Worm (Caenorhabditis elegans) whole organism, midembryonic: ENCODE results near the gene twk-11.

ENCODE experiments used
- T22C8.4 ChIP-seq: fragments of 200-800 bp; sonication (Bioruptor generic); IDR thresholded peaks from 2 replicates; pipeline ENCODE4 v1.3.6; 2022; ENCODE audit warnings: missing genetic modification characterization, missing compliant biosample characterization
- cog-1 ChIP-seq: sonication (generic microtip); optimal IDR thresholded peaks from 2 replicates; lab custom pipeline; 2016; ENCODE audit warnings: missing genetic modification characterization, missing compliant biosample characterization
- flt-1 ChIP-seq: fragments of 200-800 bp; sonication (Bioruptor generic); IDR thresholded peaks from 2 replicates; pipeline ENCODE4 v1.3.6; 2022; ENCODE audit warnings: missing genetic modification characterization, missing compliant biosample characterization
- klf-2 ChIP-seq: fragments of 200-800 bp; sonication (Bioruptor generic); conservative IDR thresholded peaks from 2 replicates; pipeline ENCODE4 v1.3.6; 2022; ENCODE audit warnings: missing genetic modification reagents, missing genetic modification characterization, missing compliant biosample characterization
- med-1 ChIP-seq: sonication (generic microtip); optimal IDR thresholded peaks from 2 replicates; lab custom pipeline; 2017; ENCODE audit warnings: missing genetic modification characterization, mild to moderate bottlenecking, missing compliant biosample characterization, antibody characterized with exemption, missing genetic modification reagents; ENCODE audit not compliant: insufficient read depth
- ref-1 ChIP-seq: fragments of 200-800 bp; sonication (Bioruptor generic); conservative IDR thresholded peaks from 2 replicates; pipeline ENCODE4 v1.3.6; 2022; ENCODE audit warnings: missing genetic modification reagents, missing genetic modification characterization, missing compliant biosample characterization
- tab-1 ChIP-seq: fragments of 200-800 bp; sonication (Bioruptor generic); IDR thresholded peaks from 2 replicates; pipeline ENCODE4 v1.3.6; 2022; ENCODE audit warnings: missing genetic modification characterization, missing compliant biosample characterization
- ztf-23 ChIP-seq: fragments of 200-800 bp; sonication (Bioruptor generic); IDR thresholded peaks from 2 replicates; pipeline ENCODE4 v1.3.6; 2022; ENCODE audit warnings: missing genetic modification reagents, missing genetic modification characterization, missing compliant biosample characterization
- ztf-29 ChIP-seq: fragments of 200-800 bp; sonication (Bioruptor generic); IDR thresholded peaks from 2 replicates; pipeline ENCODE4 v1.3.6; 2022; ENCODE audit warnings: missing genetic modification reagents, missing genetic modification characterization, missing compliant biosample characterization

The twk-11 gene

ce11 chrV:7047512-7047911 is 11.1 kb upstream of the twk-11 start, which contains the start of gene F20A1.8:
Gene F20A1.8 (minus strand): TSS chrV:7047612.
- TF ChIP-seq med-1 (GFP tag; lab: Kevin White, UChicago), result no peak
- no peak for TF ChIP-seq ref-1
- TF ChIP-seq flt-1 (GFP tag; lab: Robert Waterston, UW), result no peak
- TF ChIP-seq tab-1 (GFP tag; lab: Robert Waterston, UW), result no peak
- no peak for TF ChIP-seq ztf-29 (GFP tag; lab: Robert Waterston, UW)
- no peak for TF ChIP-seq klf-2 (GFP tag; lab: Robert Waterston, UW)
- TF ChIP-seq ztf-23, result no peak
- no peak for TF ChIP-seq T22C8.4 (GFP tag; lab: Robert Waterston, UW)
- no peak for TF ChIP-seq cog-1 (tag; lab: Kevin White, UChicago)

ce11 chrV:7046005-7046404 is 9.6 kb upstream of the twk-11 start, which contains the start of gene F20A1.2:
Gene F20A1.2 (plus strand): TSS chrV:7046305.
- no peak for TF ChIP-seq tab-1 (GFP tag; lab: Robert Waterston, UW)
- no peak for TF ChIP-seq cog-1 (tag; lab: Kevin White, UChicago)
- no peak for TF ChIP-seq med-1 (GFP tag; lab: Kevin White, UChicago)
- TF ChIP-seq klf-2 (GFP tag; lab: Robert Waterston, UW), result no peak
- TF ChIP-seq flt-1 (GFP tag; lab: Robert Waterston, UW), result no peak
- TF ChIP-seq ref-1, result no peak
- TF ChIP-seq ztf-23, result no peak
- TF ChIP-seq ztf-29 (GFP tag; lab: Robert Waterston, UW), result no peak
- TF ChIP-seq T22C8.4 (GFP tag; lab: Robert Waterston, UW), result no peak

- TF ChIP-seq ztf-29 (GFP tag; lab: Robert Waterston, UW) (no peak), T22C8.4 (GFP tag; lab: Robert Waterston, UW) (no peak), med-1 (GFP tag; lab: Kevin White, UChicago) (no peak), klf-2 (GFP tag; lab: Robert Waterston, UW) (no peak)
Measured at ce11 chrV:7027055-7027454, 9.3 kb downstream of the twk-11 start, which contains the start of gene F20A1.6. Gene F20A1.6 (minus strand): TSS chrV:7027155.

- TF ChIP-seq ztf-29 (GFP tag; lab: Robert Waterston, UW) (no peak), flt-1 (GFP tag; lab: Robert Waterston, UW) (no peak), klf-2 (GFP tag; lab: Robert Waterston, UW) (no peak)
Measured at ce11 chrV:7022981-7023380, 13.4 kb downstream of the twk-11 start.

DNA sequence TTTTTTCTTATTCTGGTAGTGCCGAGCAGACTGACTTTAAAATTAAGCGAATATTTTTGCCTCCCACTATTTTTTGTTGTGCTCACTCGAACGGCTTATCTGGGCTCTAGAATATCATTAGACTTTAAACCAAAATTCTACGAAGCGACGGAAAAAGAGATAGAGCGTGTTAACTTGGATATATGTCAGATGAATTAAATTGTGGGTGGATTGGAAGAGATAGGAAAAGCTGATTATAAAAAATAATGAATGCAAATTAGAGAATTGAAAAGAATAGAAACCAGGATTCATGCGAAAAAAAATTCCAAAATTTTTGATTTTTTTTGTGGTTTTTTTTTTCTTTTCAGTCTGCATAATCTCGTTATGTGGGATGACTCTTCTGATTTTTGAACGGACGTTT is 14.6 kb downstream of the twk-11 start, which contains the start of gene F20A1.4:
Gene F20A1.4, minus strand, starts transcription at position 101 of the 400 bp plus-strand sequence.
- no peak for TF ChIP-seq klf-2 (GFP tag; lab: Robert Waterston, UW)
- no peak for TF ChIP-seq flt-1 (GFP tag; lab: Robert Waterston, UW)

ce11 chrV:7017059-7017458 is 19.3 kb downstream of the twk-11 start, which contains the start of gene srsx-32:
Gene srsx-32 (plus strand): TSS chrV:7017359.
- TF ChIP-seq ztf-29 (GFP tag; lab: Robert Waterston, UW) (no peak), cog-1 (tag; lab: Kevin White, UChicago) (no peak), ref-1 (no peak), flt-1 (GFP tag; lab: Robert Waterston, UW) (no peak), T22C8.4 (GFP tag; lab: Robert Waterston, UW) (no peak), tab-1 (GFP tag; lab: Robert Waterston, UW) (no peak), med-1 (GFP tag; lab: Kevin White, UChicago) (no peak), ztf-23 (no peak), klf-2 (GFP tag; lab: Robert Waterston, UW) (no peak)

DNA sequence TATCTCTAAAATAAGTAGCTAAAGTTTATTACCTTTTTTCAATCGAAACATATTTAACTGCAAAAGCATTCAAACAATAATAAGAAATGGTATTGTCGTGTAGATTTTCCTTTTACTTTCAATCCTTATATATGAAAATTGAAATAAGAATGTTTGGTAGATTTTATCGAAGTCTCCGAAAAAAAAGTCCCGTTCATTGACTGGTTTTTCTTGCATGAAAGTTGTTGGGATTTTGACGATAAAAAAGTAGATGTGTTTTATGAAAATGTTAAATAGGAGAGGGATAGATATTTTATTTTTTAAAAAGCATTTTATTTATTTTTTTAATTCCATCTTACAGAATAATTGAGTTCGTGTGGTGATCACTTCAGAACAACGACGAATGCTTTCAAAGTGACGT is 20.5 kb downstream of the twk-11 start, which contains the start of gene C33G8.13:
Gene C33G8.13, minus strand, starts transcription at position 101 of the 400 bp plus-strand sequence.
- no peak for TF ChIP-seq klf-2 (GFP tag; lab: Robert Waterston, UW)
- no peak for TF ChIP-seq ztf-29 (GFP tag; lab: Robert Waterston, UW)
- no peak for TF ChIP-seq ztf-23
- no peak for TF ChIP-seq cog-1 (tag; lab: Kevin White, UChicago)
- TF ChIP-seq flt-1 (GFP tag; lab: Robert Waterston, UW), result no peak
- no peak for TF ChIP-seq ref-1
- no peak for TF ChIP-seq T22C8.4 (GFP tag; lab: Robert Waterston, UW)
- TF ChIP-seq med-1 (GFP tag; lab: Kevin White, UChicago), result no peak
- TF ChIP-seq tab-1 (GFP tag; lab: Robert Waterston, UW), result no peak

DNA sequence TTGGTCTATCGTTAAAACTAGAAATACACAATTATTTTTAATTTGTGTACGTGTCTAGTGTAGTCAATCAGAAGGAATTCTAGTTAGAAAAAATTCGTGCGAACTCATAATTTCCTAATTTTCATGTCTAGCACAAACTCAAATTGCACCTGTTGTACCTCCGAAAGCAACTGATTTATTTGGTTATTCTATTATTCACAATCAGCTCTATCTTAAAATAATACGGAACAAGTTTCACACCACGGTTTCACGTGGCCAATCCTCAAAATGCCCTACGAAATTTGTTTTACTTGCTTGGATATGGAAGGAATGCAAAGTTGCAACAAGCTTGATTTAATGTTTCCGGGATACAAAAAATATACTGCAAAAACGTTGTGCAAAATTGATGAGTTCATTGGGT is 23.8 kb downstream of the twk-11 start, which contains the start of gene srw-127:
Gene srw-127, plus strand, starts transcription at position 301 of the 400 bp plus-strand sequence.
- TF ChIP-seq tab-1 (GFP tag; lab: Robert Waterston, UW), result no peak
- no peak for TF ChIP-seq klf-2 (GFP tag; lab: Robert Waterston, UW)
- TF ChIP-seq ref-1, result no peak
- no peak for TF ChIP-seq med-1 (GFP tag; lab: Kevin White, UChicago)

DNA sequence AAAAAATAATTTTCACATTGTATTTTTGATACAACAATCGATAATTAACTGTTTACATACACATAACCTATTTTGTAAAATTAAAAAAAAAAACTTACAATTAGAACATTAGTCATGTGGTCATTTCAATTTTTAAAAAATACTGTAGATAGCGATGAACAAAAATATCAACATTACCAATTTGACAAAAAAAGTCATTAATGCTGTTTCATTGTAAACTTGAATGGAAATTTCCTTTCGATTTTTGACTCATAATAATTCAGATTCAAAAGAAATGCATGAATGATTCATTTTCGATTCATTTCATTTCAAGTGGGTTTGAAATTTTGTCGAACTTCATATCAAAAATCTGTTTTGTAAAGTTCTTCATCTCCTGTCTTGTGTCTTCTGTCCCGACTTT is 26.9 kb downstream of the twk-11 start, which contains the start of gene C33G8.2:
Gene C33G8.2, plus strand, starts transcription at position 301 of the 400 bp plus-strand sequence.
- TF ChIP-seq ztf-23 (no peak), ztf-29 (GFP tag; lab: Robert Waterston, UW) (no peak), flt-1 (GFP tag; lab: Robert Waterston, UW) (no peak), klf-2 (GFP tag; lab: Robert Waterston, UW) (no peak), cog-1 (tag; lab: Kevin White, UChicago) (no peak), tab-1 (GFP tag; lab: Robert Waterston, UW) (no peak), T22C8.4 (GFP tag; lab: Robert Waterston, UW) (no peak), med-1 (GFP tag; lab: Kevin White, UChicago) (no peak), ref-1 (no peak)

DNA sequence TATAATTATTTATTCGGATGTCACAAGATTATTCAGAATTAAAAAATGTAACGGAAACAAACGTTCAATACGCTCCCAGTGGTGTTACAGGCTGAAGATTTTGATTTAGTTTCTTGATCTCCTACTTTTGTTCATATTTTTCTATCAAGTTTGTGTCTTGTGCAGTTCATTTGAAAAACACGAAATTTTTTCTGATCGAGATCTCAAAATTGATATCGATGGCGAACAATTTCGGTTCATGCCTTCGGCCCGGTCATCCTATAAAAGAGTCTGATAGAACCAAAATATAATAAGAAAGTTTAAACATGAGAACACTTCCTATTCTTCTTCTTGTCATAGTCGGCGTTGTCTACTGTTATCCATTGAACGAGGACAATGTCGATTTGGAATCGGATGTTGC is 29.1 kb downstream of the twk-11 start, which contains the start of gene drd-10:
Gene drd-10, plus strand, starts transcription at position 301 of the 400 bp plus-strand sequence.
- TF ChIP-seq tab-1 (GFP tag; lab: Robert Waterston, UW), result no peak
- TF ChIP-seq ztf-23, result no peak
- no peak for TF ChIP-seq T22C8.4 (GFP tag; lab: Robert Waterston, UW)
- no peak for TF ChIP-seq klf-2 (GFP tag; lab: Robert Waterston, UW)
- no peak for TF ChIP-seq cog-1 (tag; lab: Kevin White, UChicago)
- TF ChIP-seq med-1 (GFP tag; lab: Kevin White, UChicago), result no peak
- no peak for TF ChIP-seq flt-1 (GFP tag; lab: Robert Waterston, UW)
- no peak for TF ChIP-seq ztf-29 (GFP tag; lab: Robert Waterston, UW)
- no peak for TF ChIP-seq ref-1
